Fruit fly (Drosophila melanogaster) ovary, adult (tissue): ENCODE measurements around the gene NitFhit.
A peak's percentile ranks its signal among the peaks of the same experiment; 100 is the strongest.

Source experiments
- CG17801 ChIP-seq: fragments of 200-800 bp; optimal IDR thresholded peaks from 2 replicates; lab custom pipeline; 2019; ENCODE audit warnings: missing biosample characterization, mild to moderate bottlenecking, missing genetic modification characterization, moderate library complexity; ENCODE audit not compliant: partially characterized antibody

The NitFhit gene

DNA sequence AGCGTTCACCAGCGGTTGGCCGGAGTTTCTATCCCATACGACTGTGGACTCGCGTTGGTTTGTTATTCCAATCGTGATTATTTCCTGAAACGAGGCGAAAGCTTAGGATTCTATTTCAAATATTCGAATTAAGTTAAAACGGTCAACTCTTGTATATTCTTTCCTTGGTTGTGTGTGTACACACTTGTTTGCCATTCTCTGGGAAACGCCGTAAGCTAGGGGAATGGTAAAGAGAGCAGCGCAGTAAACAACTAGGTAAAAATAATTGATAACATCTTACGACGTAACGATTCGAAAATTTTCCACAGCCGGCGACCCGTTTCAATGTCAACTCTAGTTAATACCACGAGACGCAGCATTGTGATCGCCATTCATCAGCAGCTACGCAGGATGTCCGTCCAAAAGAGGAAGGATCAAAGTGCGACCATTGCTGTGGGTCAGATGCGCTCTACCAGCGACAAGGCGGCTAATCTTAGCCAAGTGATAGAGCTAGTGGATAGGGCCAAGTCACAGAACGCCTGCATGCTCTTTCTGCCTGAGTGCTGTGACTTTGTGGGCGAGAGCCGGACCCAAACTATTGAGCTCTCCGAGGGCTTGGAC is at the start of gene NitFhit:
Gene NitFhit, plus strand, starts transcription at position 195 of the 600 bp plus-strand sequence.
- TF ChIP-seq CG17801 (GFP tag; lab: Kevin White, UChicago) = no peak

DNA sequence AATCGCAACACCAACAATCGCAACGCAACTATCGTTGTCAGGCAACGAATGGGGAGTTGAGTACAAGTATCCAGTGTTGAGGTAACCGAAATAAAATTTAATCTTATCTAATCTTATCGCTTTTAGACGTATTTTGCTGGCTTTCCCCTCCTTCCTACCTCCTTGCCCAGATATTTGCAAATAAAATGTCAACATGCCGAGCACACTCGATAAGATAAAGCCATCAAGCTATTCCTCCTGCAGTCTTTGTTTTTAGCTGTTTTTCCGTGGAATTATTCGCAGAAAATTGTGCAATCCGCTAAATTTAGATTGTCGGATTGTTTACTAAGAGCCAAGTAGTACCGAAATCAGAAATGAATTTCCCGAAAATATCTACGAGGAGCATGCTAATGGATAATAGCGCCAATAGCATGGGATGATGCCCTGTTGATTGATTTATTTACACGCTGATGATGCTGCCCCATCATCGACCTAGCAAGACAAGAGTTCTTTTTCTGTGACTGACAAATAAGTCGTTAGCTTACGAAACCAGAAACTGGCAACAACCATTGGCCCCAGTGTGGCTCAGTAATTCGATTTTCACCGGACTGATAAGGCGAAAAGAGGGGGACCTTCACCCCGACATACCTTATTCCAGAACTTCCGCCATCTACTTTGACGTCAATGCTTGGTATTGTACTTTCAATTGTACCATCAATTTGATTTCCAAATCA is 46.8 kb upstream of the NitFhit start:
- TF ChIP-seq CG17801 (GFP tag; lab: Kevin White, UChicago) = peak; percentile 22

DNA sequence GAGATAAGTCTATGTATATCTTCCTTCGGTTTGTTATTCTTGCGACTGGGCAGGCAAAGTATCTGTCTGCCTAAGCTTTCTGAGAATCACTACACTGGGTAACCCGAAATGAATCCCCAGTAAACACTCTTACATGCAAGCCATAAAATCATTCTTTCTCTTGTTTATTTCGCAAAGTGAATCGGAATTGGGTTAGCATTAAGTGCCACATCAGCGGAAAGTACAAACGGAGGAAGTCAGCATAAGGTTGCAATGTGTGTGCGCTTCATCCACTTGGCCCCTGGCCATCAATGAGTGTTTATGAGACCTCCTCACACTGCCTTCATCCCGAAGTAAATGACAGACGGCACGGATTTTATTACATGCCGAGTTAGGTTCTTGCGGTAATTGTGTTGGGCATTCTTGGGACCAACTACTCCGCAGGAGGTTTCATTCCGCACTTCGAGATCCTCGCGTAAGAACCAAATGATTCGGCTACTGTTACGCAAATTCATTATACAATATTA is 45.8 kb upstream of the NitFhit start:
- no peak for TF ChIP-seq CG17801 (GFP tag; lab: Kevin White, UChicago)

DNA sequence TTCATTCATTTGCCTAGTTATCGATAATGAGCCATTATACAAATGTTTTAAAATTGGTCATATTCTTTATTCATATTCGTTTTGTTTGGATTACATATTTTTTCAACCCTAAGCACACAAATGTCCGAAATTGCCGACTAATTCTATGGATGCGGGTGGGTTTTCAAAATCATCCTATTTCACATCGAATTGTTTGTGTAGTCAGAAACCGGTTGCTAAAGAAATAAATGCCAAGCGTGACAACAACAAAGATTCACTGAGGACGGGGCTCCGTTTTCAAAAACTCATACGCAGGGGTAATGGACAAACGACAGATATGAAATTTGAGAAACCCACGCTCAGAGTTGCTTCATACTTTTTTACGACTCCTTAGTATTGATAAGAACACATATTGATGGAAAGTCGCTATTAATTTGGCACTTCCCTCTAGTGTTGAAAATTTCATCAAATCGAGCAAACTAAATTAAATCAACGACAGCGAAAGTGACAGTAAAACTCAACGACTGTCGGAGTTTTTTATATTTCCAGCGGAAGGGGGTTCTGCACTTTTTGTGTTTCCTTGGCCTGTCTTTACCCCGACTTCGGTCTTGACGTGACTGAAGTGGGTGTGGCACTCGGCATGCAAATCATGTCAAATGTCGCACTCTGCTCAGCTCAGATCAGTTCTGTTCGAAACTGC is 44.0 kb upstream of the NitFhit start:
- TF ChIP-seq CG17801 (GFP tag; lab: Kevin White, UChicago) = no peak

DNA sequence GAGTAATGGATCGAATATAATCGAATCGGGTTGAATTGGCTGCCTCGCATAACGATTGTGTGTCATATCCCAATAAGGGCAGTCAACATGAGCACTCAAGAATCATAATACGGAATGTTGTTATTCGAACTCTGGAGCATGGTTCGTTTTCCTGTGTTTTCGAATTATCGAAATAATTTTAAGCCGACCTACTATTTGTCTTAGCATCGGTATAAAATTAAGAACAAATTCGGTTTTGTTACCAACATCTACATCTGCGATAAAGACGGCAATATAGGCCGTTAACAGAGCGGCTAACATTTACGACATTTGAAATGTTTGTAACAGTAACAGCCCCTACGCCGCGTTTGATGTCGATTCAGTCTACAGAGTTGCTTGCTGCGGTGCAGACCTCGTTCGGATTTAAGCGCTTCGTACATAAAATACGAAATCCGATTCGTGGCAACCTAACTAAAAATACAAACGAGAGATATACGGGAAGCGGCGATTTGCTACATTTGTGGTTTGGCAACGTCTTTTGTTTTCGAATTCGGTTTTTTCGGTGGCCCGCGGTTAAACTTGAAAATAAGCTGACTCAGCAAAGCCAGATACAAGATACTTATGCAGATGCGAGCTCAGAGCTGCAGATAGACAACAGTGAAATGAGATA is 43.0 kb upstream of the NitFhit start:
- peak; percentile 34 for TF ChIP-seq CG17801 (GFP tag; lab: Kevin White, UChicago)

DNA sequence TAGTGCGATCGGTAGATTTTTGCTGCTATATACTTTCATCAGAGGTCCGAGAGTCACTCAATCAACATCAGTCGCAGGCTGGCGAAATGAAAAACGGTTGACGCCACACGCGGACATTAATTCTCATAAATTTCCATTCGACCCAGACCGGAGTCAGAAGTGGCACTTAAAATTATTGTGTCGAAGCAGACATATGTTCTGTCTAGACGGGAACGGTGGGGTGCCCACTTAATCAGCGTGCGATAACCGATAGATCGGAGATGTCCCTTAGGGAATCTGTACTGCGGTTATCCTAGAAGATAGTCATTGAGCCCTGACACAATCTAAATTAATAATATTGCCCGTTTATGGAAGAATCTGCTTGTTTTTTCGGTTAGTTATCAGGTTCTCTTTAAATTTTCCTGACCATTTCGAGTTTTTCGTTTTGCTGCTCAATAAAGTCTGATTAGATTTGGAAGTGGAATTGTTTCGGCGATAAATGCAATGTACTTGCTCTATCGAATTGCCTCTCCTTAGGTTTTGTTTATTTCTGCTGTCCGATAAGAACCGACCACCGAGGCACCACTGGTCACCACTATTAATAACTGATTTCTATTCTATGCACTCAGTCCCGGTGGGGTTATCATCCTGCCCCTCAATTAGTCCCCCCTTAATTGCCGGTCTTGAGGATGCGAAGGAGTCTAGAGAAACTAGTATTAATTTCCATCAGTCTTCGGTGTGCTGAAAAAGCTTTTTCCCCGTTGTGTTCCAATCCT is 41.5 kb upstream of the NitFhit start:
- TF ChIP-seq CG17801 (GFP tag; lab: Kevin White, UChicago) = no peak

DNA sequence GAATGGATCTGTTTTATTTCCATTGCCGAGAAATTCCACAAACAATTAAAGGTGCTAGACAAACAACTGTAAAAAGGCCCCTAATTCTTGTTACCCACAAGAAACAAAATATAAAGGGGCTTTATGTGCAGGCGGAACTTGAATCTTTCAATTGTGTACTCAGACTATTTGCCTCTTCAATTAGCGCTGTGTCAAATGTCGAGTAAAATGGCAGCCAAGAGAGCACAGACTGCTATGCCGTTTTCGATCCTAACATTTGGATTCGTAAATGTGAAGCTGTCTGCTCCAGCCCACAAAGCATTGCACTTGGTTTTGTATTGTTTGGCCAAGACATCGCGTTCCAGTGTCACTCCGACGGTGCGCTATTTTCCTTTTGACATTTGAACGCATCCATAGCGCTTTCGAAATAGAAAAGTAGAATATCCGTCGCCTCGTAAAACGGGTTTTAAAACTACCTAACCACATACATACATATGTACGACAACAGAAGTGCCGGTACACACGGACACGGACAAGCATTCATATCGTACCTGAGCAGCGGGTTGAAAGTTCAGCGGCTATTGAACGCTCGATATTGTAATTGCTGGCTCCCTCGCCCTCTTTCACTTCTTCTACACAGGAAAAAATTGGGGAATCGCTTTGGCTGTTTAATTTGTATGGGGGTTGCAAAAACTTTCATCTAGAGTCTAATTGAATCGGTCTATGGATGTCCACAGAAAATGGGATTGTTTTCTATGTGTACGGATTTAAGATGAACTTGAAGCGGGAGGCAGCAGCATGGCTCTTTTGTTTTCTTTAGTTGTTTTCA is 37.3 kb upstream of the NitFhit start:
- no peak for TF ChIP-seq CG17801 (GFP tag; lab: Kevin White, UChicago)

DNA sequence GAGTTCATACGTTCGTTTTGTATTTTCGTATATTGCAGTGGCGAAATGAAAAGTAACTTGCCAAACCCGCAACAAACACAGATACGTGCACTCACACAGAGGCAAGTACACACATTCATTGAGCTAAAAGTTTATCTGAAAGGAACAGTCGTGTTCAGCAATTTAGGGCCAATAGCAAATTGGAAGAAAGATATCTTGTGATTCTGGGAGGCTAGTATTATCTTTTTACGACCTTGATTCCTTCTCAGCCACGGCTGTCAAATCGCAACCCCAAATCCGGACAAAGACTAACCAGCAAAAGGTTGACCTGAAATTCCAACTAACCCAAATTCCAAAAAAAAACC is 36.8 kb upstream of the NitFhit start:
- TF ChIP-seq CG17801 (GFP tag; lab: Kevin White, UChicago) = no peak

DNA sequence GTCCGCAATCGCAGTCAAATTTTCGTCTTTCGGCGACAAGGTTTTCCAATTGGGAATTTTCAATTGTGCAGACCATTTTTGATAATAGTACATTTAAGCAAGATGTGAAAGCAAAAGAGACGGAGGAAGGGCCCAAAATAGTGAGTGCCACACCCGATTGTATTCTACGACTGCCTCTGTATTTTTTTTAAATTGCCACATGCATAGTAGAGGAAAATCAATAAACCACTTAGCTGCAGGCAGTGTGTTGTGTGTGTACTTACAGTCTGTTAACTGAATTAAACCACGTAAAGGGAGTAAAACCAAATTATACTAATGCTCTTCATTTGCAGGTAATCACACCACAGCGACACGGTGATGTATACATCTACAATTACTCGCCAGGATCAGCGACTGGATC is 31.8 kb upstream of the NitFhit start:
- TF ChIP-seq CG17801 (GFP tag; lab: Kevin White, UChicago) = no peak

DNA sequence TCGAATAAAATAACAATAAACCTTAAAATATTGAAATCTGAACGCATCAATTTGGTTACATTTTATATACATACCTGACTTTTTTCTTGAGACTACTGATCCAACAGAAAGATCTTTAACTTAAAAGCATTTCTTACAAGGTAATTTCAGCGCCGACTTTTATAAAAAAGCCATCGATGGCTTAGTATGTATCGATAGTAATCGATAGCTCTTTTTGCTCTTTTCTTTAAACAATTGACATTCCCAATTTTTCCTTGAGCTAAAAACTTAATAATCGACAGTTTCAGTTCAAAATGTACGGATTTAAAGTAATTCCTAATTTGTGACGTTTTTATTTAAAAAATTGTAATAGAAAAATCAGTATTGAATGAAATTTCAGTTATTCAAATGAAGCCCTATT is 29.0 kb upstream of the NitFhit start:
- no peak for TF ChIP-seq CG17801 (GFP tag; lab: Kevin White, UChicago)

DNA sequence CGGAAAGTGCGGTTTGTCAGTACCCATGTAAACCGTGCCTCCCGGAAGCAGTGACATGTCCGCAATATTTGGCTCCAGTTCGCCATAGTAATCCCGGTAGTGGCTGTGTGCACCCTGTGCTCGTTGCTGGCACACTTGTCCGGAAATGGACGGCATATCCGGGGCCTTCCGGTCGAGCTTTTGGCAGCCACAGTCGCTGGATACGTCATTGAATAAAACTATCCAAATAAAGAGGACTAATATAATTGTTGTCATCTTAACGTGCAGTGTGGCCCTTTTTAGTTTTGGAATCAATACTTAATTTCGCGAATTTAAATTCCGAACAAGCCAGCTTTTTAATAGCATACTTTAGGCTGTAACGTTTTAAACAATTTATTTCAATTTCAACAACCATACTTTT is 27.6 kb upstream of the NitFhit start, which contains the start of gene CG7049:
Gene CG7049, minus strand, starts transcription at position 280 of the 400 bp plus-strand sequence.
- peak; percentile 43 for TF ChIP-seq CG17801 (GFP tag; lab: Kevin White, UChicago)

DNA sequence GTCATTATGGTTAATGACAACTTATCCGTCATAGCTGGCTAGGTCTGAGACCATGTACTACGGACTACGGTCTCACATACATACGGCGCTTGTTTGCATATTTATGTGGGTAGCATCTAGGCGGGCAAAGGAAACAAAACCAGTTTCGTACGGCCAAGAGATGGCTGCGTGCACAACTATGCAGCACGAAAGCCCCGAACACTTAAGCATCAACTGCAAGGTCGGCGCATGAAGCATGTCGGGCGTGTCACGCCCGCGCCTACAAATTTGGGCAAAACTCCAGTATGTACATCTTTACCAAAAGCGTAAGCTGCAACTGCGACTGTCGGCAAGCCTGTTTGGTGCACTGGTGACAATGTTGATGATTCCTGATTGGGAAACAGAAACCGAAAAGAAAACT is 25.6 kb upstream of the NitFhit start:
- TF ChIP-seq CG17801 (GFP tag; lab: Kevin White, UChicago) = no peak

DNA sequence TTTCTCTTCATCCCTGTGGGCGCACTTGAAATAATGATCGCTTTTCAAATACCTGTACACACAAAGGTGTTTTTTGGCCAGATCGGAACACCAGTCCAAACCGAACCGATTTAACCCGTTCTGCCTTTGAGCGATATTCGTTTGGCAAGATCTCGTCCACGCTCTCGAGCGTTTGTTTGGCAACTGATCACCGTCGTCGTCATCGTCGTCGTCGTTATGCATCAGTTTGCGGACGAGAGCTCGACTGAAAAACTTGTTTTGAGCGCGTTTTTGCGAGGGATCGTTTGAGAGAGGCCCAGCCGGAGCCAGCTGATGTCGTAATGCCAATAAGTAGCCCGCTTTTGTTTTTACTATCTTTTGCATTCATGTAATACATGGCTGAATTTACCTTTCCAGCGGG is 25.1 kb upstream of the NitFhit start:
- no peak for TF ChIP-seq CG17801 (GFP tag; lab: Kevin White, UChicago)
